Worm (Caenorhabditis elegans): Measurements from ENCODE around the gene gly-8.
A peak's percentile ranks its signal among the peaks of the same experiment; 100 is the strongest.

ce11 chrIII:11581372-11581771 is 43.7 kb upstream of the gly-8 start, which contains the start of the genes Y66D12A.6 and ceh-92:
- TF ChIP-seq ceh-100 (GFP tag; IDR thresholded peaks at IDR 0.05), result no peak; the same call in 1 of the 2 replicates
- peak; percentile 25 for TF ChIP-seq dpl-1 (GFP tag; optimal IDR thresholded peaks at IDR 0.05)
- TF ChIP-seq aptf-2 (GFP tag; conservative IDR thresholded peaks at IDR 0.05), result no peak
- no peak for TF ChIP-seq ceh-79 (tag; optimal IDR thresholded peaks at IDR 0.05)
- TF ChIP-seq mes-4 (tag; optimal IDR thresholded peaks at IDR 0.05), result no peak
- no peak for TF ChIP-seq hlh-12 (tag; optimal IDR thresholded peaks at IDR 0.05)
- no peak for TF ChIP-seq attf-3 (GFP tag; conservative IDR thresholded peaks at IDR 0.05)
- TF ChIP-seq snpc-4 (GFP tag; optimal IDR thresholded peaks at IDR 0.05), result no peak
- no peak for TF ChIP-seq snpc-4 (tag; optimal IDR thresholded peaks at IDR 0.05)
- no peak for TF ChIP-seq nhr-120 (GFP tag; IDR thresholded peaks at IDR 0.05)
- no peak for TF ChIP-seq attf-5 (GFP tag; optimal IDR thresholded peaks at IDR 0.05)
- TF ChIP-seq lsy-27 (tag; optimal IDR thresholded peaks at IDR 0.05; ENCODE audit: borderline replicate concordance, insufficient read depth), result no peak
- no peak for TF ChIP-seq hmg-1.2 (GFP tag; IDR thresholded peaks at IDR 0.05)

Measured in whole organism, young adult.